Worm (Caenorhabditis elegans): ENCODE results near the gene sax-1.

DNA sequence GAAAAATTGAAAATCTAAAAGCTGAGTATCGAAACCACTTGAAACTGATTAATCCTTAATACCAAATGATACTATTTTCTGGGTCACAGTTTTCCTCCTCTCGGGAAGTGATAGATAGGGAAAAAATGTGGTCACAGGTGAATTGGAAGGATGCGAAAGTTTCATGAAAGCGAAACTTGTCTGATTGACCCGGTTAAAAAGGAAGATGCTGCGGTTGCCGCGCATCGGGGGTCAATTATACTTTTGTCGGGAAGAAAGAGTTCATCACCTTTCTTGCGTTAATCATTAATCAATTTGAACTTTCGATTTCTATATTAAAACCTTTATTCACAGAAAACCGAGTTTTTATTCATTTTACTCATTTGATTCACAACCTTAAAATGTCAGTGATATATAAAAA, 53.0 kb downstream of the sax-1 start:
- TF ChIP-seq ceh-36 (tag; optimal IDR thresholded peaks at IDR 0.05), result no peak
- no peak for TF ChIP-seq hmbx-1 (tag; optimal IDR thresholded peaks at IDR 0.05)
- no peak for TF ChIP-seq hmg-4 (GFP tag; optimal IDR thresholded peaks at IDR 0.05)
- TF ChIP-seq ama-1 (optimal IDR thresholded peaks at IDR 0.05), result no peak
- no peak for TF ChIP-seq flt-1 (GFP tag; IDR thresholded peaks at IDR 0.05)
- TF ChIP-seq tra-4 (tag; optimal IDR thresholded peaks at IDR 0.05), result no peak
- no peak for TF ChIP-seq hnd-1 (tag; optimal IDR thresholded peaks at IDR 0.05)
